Worm (Caenorhabditis elegans): ENCODE results near the gene rbc-1.

DNA sequence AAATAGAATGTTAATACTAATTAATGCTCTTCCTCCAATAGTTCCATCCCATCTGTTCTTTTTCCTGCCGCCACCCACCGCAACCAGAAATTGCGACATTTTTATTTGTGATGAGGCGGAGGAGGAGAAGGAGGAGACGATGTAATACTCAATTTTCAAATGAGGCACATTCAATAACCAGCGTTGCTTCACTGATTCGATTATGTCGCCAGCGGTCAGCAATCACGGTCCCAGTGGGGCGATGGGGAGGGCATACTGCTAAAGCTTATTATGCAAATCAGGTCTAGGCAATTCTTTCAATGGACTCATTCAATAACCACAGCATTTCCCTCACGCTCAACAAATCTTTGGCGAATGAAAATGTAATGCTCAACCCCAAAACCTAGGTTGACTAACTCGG lies 38.0 kb downstream of the rbc-1 start:
- TF ChIP-seq nhr-41 (GFP tag; IDR thresholded peaks at IDR 0.05) (no peak), snpc-4 (tag; optimal IDR thresholded peaks at IDR 0.05) (no peak), zag-1 (tag; optimal IDR thresholded peaks at IDR 0.05) (no peak), lin-38 (GFP tag; IDR thresholded peaks at IDR 0.05) (no peak), nhr-6 (tag; optimal IDR thresholded peaks at IDR 0.05) (no peak)
